Worm (Caenorhabditis elegans) whole organism, L2 larva: ENCODE measurements around the gene C01G5.3.

ENCODE experiments used
- F13H6.1 ChIP-seq: sonication (generic microtip); optimal IDR thresholded peaks from 2 replicates; lab custom pipeline; 2016; ENCODE audit warnings: missing genetic modification characterization, missing compliant biosample characterization
- R02D3.7 ChIP-seq: fragments of 150-350 bp; optimal IDR thresholded peaks from 2 replicates; lab custom pipeline; 2014; ENCODE audit warnings: missing biosample characterization, missing genetic modification characterization
- Y55F3AM.14 ChIP-seq: fragments of 200-800 bp; sonication (Bioruptor generic); optimal IDR thresholded peaks from 2 replicates; lab custom pipeline; 2018; ENCODE audit warnings: mild to moderate bottlenecking, missing genetic modification characterization, missing compliant biosample characterization
- ZK546.5 ChIP-seq: sonication (generic microtip); optimal IDR thresholded peaks from 2 replicates; lab custom pipeline; 2017; ENCODE audit warnings: missing biosample characterization, missing genetic modification characterization
- alr-1 ChIP-seq: fragments of 150-350 bp; optimal IDR thresholded peaks from 2 replicates; lab custom pipeline; 2014; ENCODE audit warnings: missing biosample characterization, missing genetic modification characterization
- ama-1 ChIP-seq: fragments of 150-350 bp; optimal IDR thresholded peaks from 2 replicates; lab custom pipeline; 2018; ENCODE audit warnings: inconsistent platforms
- blmp-1 ChIP-seq: sonication (generic microtip); optimal IDR thresholded peaks from 2 replicates; lab custom pipeline; 2017; ENCODE audit warnings: missing genetic modification characterization, mild to moderate bottlenecking, missing compliant biosample characterization, antibody characterized with exemption, moderate library complexity; ENCODE audit not compliant: insufficient read depth
- ceh-16 ChIP-seq: fragments of 150-350 bp; optimal IDR thresholded peaks from 2 replicates; lab custom pipeline; 2014; ENCODE audit warnings: missing biosample characterization, missing genetic modification characterization
- crh-2 ChIP-seq: sonication (generic microtip); optimal IDR thresholded peaks from 2 replicates; lab custom pipeline; 2017; ENCODE audit warnings: missing biosample characterization, missing genetic modification characterization
- dmd-4 ChIP-seq: sonication (generic microtip); optimal IDR thresholded peaks from 2 replicates; lab custom pipeline; 2017; ENCODE audit warnings: missing biosample characterization, missing genetic modification characterization
- egl-27 ChIP-seq: sonication (generic microtip); optimal IDR thresholded peaks from 3 replicates; lab custom pipeline; 2017; ENCODE audit warnings: missing biosample characterization, missing genetic modification reagents, missing genetic modification characterization
- elt-1 ChIP-seq: fragments of 150-350 bp; optimal IDR thresholded peaks from 2 replicates; lab custom pipeline; 2014; ENCODE audit warnings: missing biosample characterization, missing genetic modification characterization
- lin-13 ChIP-seq: fragments of 150-350 bp; optimal IDR thresholded peaks from 2 replicates; lab custom pipeline; 2014; ENCODE audit warnings: missing biosample characterization, missing genetic modification reagents, missing genetic modification characterization
- lin-39 ChIP-seq: fragments of 150-350 bp; optimal IDR thresholded peaks from 2 replicates; lab custom pipeline; 2014; ENCODE audit warnings: missing biosample characterization, missing genetic modification reagents, missing genetic modification characterization
- mbf-1 ChIP-seq: sonication (generic microtip); optimal IDR thresholded peaks from 2 replicates; lab custom pipeline; 2017; ENCODE audit warnings: missing biosample characterization, missing genetic modification characterization
- nhr-10 ChIP-seq: sonication (generic microtip); optimal IDR thresholded peaks from 2 replicates; lab custom pipeline; 2017; ENCODE audit warnings: missing biosample characterization, missing genetic modification characterization
- nhr-11 ChIP-seq: fragments of 150-350 bp; optimal IDR thresholded peaks from 2 replicates; lab custom pipeline; 2014; ENCODE audit warnings: missing biosample characterization, missing genetic modification characterization
- nhr-12 ChIP-seq: fragments of 150-350 bp; optimal IDR thresholded peaks from 2 replicates; lab custom pipeline; 2014; ENCODE audit warnings: missing biosample characterization, missing genetic modification characterization
- nhr-129 ChIP-seq: fragments of 150-350 bp; optimal IDR thresholded peaks from 2 replicates; lab custom pipeline; 2014; ENCODE audit warnings: missing biosample characterization, missing genetic modification characterization
- nhr-237 ChIP-seq: fragments of 150-350 bp; optimal IDR thresholded peaks from 2 replicates; lab custom pipeline; 2014; ENCODE audit warnings: missing biosample characterization, missing genetic modification characterization
- nhr-25 ChIP-seq: fragments of 150-350 bp; sonication (generic microtip); optimal IDR thresholded peaks from 3 replicates; lab custom pipeline; 2014; ENCODE audit warnings: missing biosample characterization, missing genetic modification characterization
- nhr-6 ChIP-seq: fragments of 150-350 bp; optimal IDR thresholded peaks from 2 replicates; lab custom pipeline; 2014; ENCODE audit warnings: missing biosample characterization, missing genetic modification characterization
- skn-1 ChIP-seq: sonication (generic microtip); optimal IDR thresholded peaks from 2 replicates; lab custom pipeline; 2017; ENCODE audit warnings: missing biosample characterization, missing genetic modification characterization
- sma-9 ChIP-seq, 2 experiments: fragments of 150-350 bp in 1 of 2; sonication (generic microtip) in 1 of 2; optimal IDR thresholded peaks; 2 replicates each; lab custom pipeline; 2014 to 2016; ENCODE audit warnings: missing genetic modification characterization in 2 of 2, mild to moderate bottlenecking in 1 of 2, missing biosample characterization in 1 of 2, missing compliant biosample characterization in 1 of 2, missing genetic modification reagents in 1 of 2, moderate library complexity in 1 of 2
- snpc-4 ChIP-seq: fragments of 150-350 bp; optimal IDR thresholded peaks from 2 replicates; lab custom pipeline; 2014; ENCODE audit warnings: missing biosample characterization, missing genetic modification characterization
- unc-39 ChIP-seq: fragments of 150-350 bp; optimal IDR thresholded peaks from 2 replicates; lab custom pipeline; 2014; ENCODE audit warnings: missing biosample characterization, missing genetic modification characterization
- unc-55 ChIP-seq: fragments of 150-350 bp; sonication (generic microtip); optimal IDR thresholded peaks from 3 replicates; lab custom pipeline; 2014; ENCODE audit warnings: missing biosample characterization, missing genetic modification reagents, missing genetic modification characterization
- unc-62 ChIP-seq: fragments of 150-350 bp; optimal IDR thresholded peaks from 2 replicates; lab custom pipeline; 2014; ENCODE audit warnings: missing biosample characterization, missing genetic modification reagents, missing genetic modification characterization
- ztf-11 ChIP-seq: sonication (generic microtip); optimal IDR thresholded peaks from 2 replicates; lab custom pipeline; 2017; ENCODE audit warnings: missing biosample characterization, missing genetic modification characterization
- ztf-4 ChIP-seq: fragments of 150-350 bp; optimal IDR thresholded peaks from 2 replicates; lab custom pipeline; 2014; ENCODE audit warnings: missing biosample characterization, missing genetic modification characterization

C01G5.3 gene

DNA sequence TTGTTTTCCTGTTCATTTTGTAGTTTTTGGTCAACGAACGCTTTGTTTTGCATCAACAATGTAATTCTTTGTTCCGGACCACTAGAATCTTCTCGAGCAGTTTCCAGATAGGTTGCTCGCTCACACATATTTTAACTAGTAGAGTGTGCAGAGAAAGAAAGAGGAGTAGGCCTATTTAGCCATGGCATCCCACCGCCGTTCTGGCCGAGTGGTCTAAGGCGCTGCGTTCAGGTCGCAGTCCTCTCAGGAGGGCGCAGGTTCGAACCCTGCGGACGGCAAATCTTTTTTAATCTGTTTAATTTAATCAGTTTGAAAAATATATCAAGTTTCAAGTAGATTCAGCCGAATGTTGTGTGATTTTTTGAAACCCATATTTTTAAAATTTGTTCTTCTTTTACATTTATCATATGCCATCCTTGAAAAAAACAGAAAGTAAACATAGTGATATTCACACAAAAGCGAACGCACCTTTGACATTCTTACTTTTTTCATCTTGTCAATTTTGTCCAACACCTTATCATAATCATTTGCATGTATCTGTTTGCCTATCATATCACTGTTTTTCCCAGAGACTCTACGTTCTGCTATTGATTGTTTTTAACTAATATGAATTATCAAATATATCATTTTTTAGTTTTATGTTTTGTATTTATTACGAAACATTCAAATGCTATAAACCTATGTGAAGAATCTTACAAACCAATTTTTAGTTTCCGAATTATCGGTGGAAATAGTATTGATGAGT, 20.8 kb downstream of the C01G5.3 start, which contains the start of gene try-3 (continued):
- TF ChIP-seq ztf-11 (tag; lab: Kevin White, UChicago): no peak
- TF ChIP-seq nhr-129: peak; percentile 73
- TF ChIP-seq nhr-25 (tag; lab: Kevin White, UChicago): peak; percentile 19

DNA sequence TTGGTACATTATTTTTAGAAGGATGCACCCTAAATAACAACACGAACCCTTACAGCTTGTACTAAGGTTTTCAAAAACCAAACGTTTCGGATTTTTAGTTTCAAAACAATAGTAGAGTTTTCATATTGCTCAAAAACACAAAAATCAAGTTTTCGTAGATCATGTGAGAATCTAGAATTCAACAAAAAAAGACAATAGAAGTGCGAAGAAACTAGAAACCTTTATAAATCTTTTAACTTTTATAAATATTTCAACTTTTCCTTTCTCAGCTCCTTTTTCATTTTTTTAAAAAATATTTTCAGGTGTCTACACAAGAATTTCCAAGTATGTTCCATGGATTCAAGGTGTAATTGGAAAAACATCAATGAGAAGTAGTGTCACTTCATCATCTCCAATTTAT, 24.4 kb downstream of the C01G5.3 start, which contains the start of gene best-9:
Gene best-9 (plus strand): TSS at position 301 of the 400 bp plus-strand sequence.
- TF ChIP-seq Y55F3AM.14 (GFP tag; lab: Kevin White, UChicago) (no peak), blmp-1 (tag; lab: Kevin White, UChicago) (no peak), nhr-25 (tag; lab: Kevin White, UChicago) (no peak), crh-2 (no peak)

DNA sequence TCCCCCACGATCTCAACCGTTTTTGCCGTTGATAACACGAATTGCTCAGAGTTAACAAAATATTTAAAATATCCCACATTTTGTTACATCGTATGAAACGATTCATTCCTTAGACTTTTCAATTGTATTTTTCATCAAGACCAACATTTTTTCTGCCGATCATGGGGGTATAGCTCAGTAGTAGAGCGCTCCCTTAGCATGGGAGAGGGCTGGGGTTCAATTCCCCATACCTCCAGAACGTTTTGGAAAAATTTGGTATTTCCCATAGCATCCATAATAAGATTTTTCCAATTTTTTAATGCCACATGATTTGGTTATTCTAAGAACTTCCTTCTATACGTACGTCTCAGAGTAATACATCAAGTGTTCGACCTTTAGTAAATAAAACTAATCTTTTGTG, 26.0 kb downstream of the C01G5.3 start:
- no peak for TF ChIP-seq nhr-25 (tag; lab: Kevin White, UChicago)
- no peak for TF ChIP-seq nhr-11 (tag; lab: Kevin White, UChicago)
- no peak for TF ChIP-seq elt-1 (tag; lab: Kevin White, UChicago)
- no peak for TF ChIP-seq unc-62
- TF ChIP-seq lin-13 (GFP tag; lab: Kevin White, UChicago): no peak
- no peak for TF ChIP-seq sma-9 (GFP tag; optimal IDR thresholded peaks at IDR 0.05; lab: Kevin White, UChicago)
- TF ChIP-seq sma-9 (tag; optimal IDR thresholded peaks at IDR 0.05; lab: Kevin White, UChicago): no peak
- no peak for TF ChIP-seq egl-27 (tag; lab: Kevin White, UChicago)
- no peak for TF ChIP-seq R02D3.7 (tag; lab: Kevin White, UChicago)
- no peak for TF ChIP-seq crh-2
- TF ChIP-seq nhr-129: no peak
- no peak for TF ChIP-seq nhr-12 (tag; lab: Kevin White, UChicago)
- no peak for TF ChIP-seq snpc-4 (tag; lab: Kevin White, UChicago)
- TF ChIP-seq ztf-4: no peak

DNA sequence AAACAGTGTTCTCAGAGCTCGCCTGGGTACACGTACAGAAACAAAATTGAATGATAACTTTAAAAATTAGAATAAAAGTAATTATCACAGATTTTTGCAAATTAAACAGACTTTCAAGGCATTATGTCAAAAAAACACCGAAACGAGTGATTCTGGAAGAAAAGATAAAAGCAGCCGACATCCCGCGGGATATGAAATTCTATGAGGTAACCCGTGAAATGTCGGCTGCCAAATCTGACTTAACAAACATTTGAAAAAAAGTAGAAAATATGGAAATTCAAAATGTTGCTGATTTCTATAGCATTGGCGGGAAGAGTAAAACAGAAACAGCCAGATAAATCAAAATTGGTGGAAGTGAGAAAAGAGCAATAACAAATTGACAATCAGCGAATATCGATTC, 29.6 kb downstream of the C01G5.3 start:
- TF ChIP-seq mbf-1 (tag; lab: Kevin White, UChicago): no peak
- no peak for TF ChIP-seq unc-39 (tag; lab: Kevin White, UChicago)
- no peak for TF ChIP-seq lin-13 (GFP tag; lab: Kevin White, UChicago)
- TF ChIP-seq egl-27 (tag; lab: Kevin White, UChicago): no peak
- TF ChIP-seq dmd-4 (tag; lab: Kevin White, UChicago): no peak
- TF ChIP-seq F13H6.1: no peak
- TF ChIP-seq unc-55 (GFP tag; lab: Kevin White, UChicago): no peak
- TF ChIP-seq nhr-10 (tag; lab: Kevin White, UChicago): no peak
- no peak for TF ChIP-seq nhr-25 (tag; lab: Kevin White, UChicago)
- no peak for TF ChIP-seq nhr-6 (tag; lab: Kevin White, UChicago)
- TF ChIP-seq alr-1 (tag; lab: Kevin White, UChicago): no peak
- TF ChIP-seq Y55F3AM.14 (GFP tag; lab: Kevin White, UChicago): no peak
- no peak for TF ChIP-seq ama-1 (lab: Kevin White, UChicago)
- no peak for TF ChIP-seq nhr-11 (tag; lab: Kevin White, UChicago)
- no peak for TF ChIP-seq skn-1
- no peak for TF ChIP-seq elt-1 (tag; lab: Kevin White, UChicago)

DNA sequence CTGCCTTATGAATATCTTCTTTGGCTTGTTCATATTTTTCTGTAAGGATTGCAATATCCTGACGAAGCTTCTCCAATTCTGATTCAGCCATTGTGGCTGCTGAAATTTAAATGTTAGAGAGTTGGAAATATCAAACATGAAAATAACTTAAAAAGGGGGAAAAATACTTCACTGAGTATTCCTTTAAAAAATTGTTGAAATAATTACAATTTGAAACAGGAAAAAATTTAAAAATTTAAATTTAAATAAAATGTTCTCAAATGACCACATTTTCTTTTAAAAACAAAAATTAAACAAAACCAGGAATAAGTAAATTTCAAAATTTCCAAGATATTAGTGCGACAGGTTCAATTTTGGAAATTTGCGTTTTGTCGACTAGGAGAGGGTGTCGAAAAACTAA, 36.2 kb downstream of the C01G5.3 start, which contains the start of gene bicd-1:
Gene bicd-1 (minus strand): TSS at position 101 of the 400 bp plus-strand sequence.
- TF ChIP-seq ceh-16 (no peak), unc-62 (no peak), lin-39 (no peak)

DNA sequence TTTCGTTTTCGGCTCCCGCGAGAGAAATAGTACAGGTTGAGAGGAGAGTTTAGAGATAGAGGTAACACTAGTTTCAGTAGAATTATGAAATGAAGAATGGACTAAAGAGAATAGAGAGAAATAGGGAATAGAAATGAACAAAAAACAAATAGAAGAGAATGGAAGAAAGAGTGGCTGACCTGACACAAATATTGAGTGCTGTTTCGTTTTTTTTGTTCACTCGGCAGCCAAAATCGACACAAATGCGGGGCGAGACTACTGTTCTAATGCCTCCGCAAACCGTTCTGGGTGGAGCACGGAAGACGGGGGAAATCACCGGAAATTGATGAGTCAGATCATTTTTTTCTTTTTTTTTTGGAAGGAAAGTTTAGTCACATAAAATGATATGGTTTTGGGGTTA, 36.6 kb downstream of the C01G5.3 start:
- TF ChIP-seq nhr-25 (tag; lab: Kevin White, UChicago) (no peak), nhr-237 (no peak), unc-39 (tag; lab: Kevin White, UChicago) (no peak), snpc-4 (tag; lab: Kevin White, UChicago) (no peak), ZK546.5 (tag; lab: Kevin White, UChicago) (no peak)
